Worm (Caenorhabditis elegans): ENCODE data around the gene pitr-5.

DNA sequence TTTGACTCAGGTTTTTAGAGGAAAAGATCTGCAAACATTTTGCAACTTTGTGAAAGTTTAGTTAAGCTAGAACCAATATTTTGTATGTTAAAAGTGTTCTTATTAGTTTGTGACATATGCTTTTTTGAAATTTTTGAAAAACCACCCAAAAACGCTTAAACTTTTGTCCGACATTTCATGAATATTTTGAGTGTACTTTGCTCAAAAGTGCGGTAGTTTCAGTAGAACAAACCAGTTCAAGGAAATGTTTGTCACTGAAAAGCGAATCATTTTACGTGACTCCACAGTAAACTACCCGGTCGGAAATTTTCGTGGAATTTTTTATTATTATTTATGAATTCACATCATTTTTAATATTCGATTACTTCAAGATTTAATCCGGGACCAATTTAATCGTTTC lies at the start of gene pitr-5:
- no peak for TF ChIP-seq unc-3 (GFP tag; conservative IDR thresholded peaks at IDR 0.05)
- TF ChIP-seq unc-3 (tag; optimal IDR thresholded peaks at IDR 0.05) = no peak
- no peak for TF ChIP-seq ceh-45 (GFP tag; IDR thresholded peaks at IDR 0.05)
- TF ChIP-seq ama-1 (optimal IDR thresholded peaks at IDR 0.05) = no peak
- TF ChIP-seq F13H6.1 (tag; optimal IDR thresholded peaks at IDR 0.05) = no peak
- TF ChIP-seq fkh-10 (GFP tag; optimal IDR thresholded peaks at IDR 0.05) = no peak
- TF ChIP-seq pha-2 (tag; optimal IDR thresholded peaks at IDR 0.05) = no peak
- no peak for TF ChIP-seq syd-9 (tag; optimal IDR thresholded peaks at IDR 0.05)
- TF ChIP-seq pqm-1 (tag; optimal IDR thresholded peaks at IDR 0.05) = no peak
- TF ChIP-seq ets-4 (tag; optimal IDR thresholded peaks at IDR 0.05) = no peak
